Worm (Caenorhabditis elegans) whole organism, mixed stage, embryonic: Measurements from ENCODE around the gene eif-2Balpha.

Experiments used
- M03D4.4 ChIP-seq: sonication (generic microtip); optimal IDR thresholded peaks from 2 replicates; lab custom pipeline; 2017; ENCODE audit warnings: mild to moderate bottlenecking, missing genetic modification characterization, missing compliant biosample characterization
- bed-3 ChIP-seq: fragments of 200-800 bp; sonication (Bioruptor generic); optimal IDR thresholded peaks from 3 replicates; lab custom pipeline; 2018; ENCODE audit warnings: mild to moderate bottlenecking, missing genetic modification characterization, moderate library complexity, missing compliant biosample characterization
- blmp-1 ChIP-seq: fragments of 150-350 bp; optimal IDR thresholded peaks from 2 replicates; lab custom pipeline; 2014; ENCODE audit warnings: missing biosample characterization, missing genetic modification characterization
- ceh-39 ChIP-seq: fragments of 150-350 bp; optimal IDR thresholded peaks from 2 replicates; lab custom pipeline; 2014; ENCODE audit warnings: missing biosample characterization, missing genetic modification characterization
- ceh-43 ChIP-seq: fragments of 200-800 bp; sonication (Bioruptor generic); optimal IDR thresholded peaks from 2 replicates; lab custom pipeline; 2018; ENCODE audit warnings: mild to moderate bottlenecking, missing genetic modification characterization, moderate library complexity, missing compliant biosample characterization
- ceh-83 ChIP-seq: fragments of 200-800 bp; sonication (Bioruptor generic); optimal IDR thresholded peaks from 2 replicates; lab custom pipeline; 2018; ENCODE audit warnings: mild to moderate bottlenecking, missing genetic modification characterization, missing compliant biosample characterization
- ces-1 ChIP-seq: fragments of 150-350 bp; optimal IDR thresholded peaks from 2 replicates; lab custom pipeline; 2014; ENCODE audit warnings: missing biosample characterization, missing genetic modification reagents, missing genetic modification characterization
- cnd-1 ChIP-seq: fragments of 200-800 bp; sonication (Bioruptor generic); optimal IDR thresholded peaks from 2 replicates; lab custom pipeline; 2018; ENCODE audit warnings: mild to moderate bottlenecking, missing genetic modification characterization, missing compliant biosample characterization
- drap-1 ChIP-seq: fragments of 200-800 bp; sonication (Bioruptor generic); optimal IDR thresholded peaks from 3 replicates; lab custom pipeline; 2018; ENCODE audit warnings: mild to moderate bottlenecking, missing genetic modification characterization, missing compliant biosample characterization
- elt-1 ChIP-seq: sonication (generic microtip); optimal IDR thresholded peaks from 2 replicates; lab custom pipeline; 2017; ENCODE audit warnings: missing genetic modification characterization, mild to moderate bottlenecking, missing compliant biosample characterization, antibody characterized with exemption, moderate library complexity, borderline replicate concordance; ENCODE audit not compliant: insufficient read depth
- elt-3 ChIP-seq: fragments of 150-350 bp; optimal IDR thresholded peaks from 2 replicates; lab custom pipeline; 2014; ENCODE audit warnings: missing biosample characterization, missing genetic modification characterization
- ham-2 ChIP-seq: fragments of 200-800 bp; sonication (Bioruptor generic); optimal IDR thresholded peaks from 2 replicates; lab custom pipeline; 2018; ENCODE audit warnings: mild to moderate bottlenecking, missing genetic modification characterization, missing compliant biosample characterization
- hlh-1 ChIP-seq: fragments of 150-350 bp; optimal IDR thresholded peaks from 2 replicates; lab custom pipeline; 2014; ENCODE audit warnings: missing biosample characterization, missing genetic modification reagents, missing genetic modification characterization
- lin-13 ChIP-seq: fragments of 150-350 bp; optimal IDR thresholded peaks from 2 replicates; lab custom pipeline; 2014; ENCODE audit warnings: missing biosample characterization, missing genetic modification characterization
- lin-32 ChIP-seq: fragments of 200-800 bp; sonication (Bioruptor generic); optimal IDR thresholded peaks from 2 replicates; lab custom pipeline; 2018; ENCODE audit warnings: mild to moderate bottlenecking, missing genetic modification characterization, missing compliant biosample characterization
- mab-5 ChIP-seq: fragments of 150-350 bp; optimal IDR thresholded peaks from 2 replicates; lab custom pipeline; 2014; ENCODE audit warnings: missing biosample characterization, missing genetic modification characterization
- mep-1 ChIP-seq: fragments of 150-350 bp; optimal IDR thresholded peaks from 2 replicates; lab custom pipeline; 2017; ENCODE audit warnings: missing biosample characterization, missing genetic modification reagents, missing genetic modification characterization, inconsistent platforms
- mls-2 ChIP-seq: sonication (generic microtip); optimal IDR thresholded peaks from 2 replicates; lab custom pipeline; 2016; ENCODE audit warnings: mild to moderate bottlenecking, missing genetic modification characterization, moderate library complexity, missing compliant biosample characterization
- nhr-12 ChIP-seq: fragments of 150-350 bp; optimal IDR thresholded peaks from 2 replicates; lab custom pipeline; 2014; ENCODE audit warnings: missing biosample characterization, missing genetic modification characterization
- nhr-28 ChIP-seq: fragments of 150-350 bp; optimal IDR thresholded peaks from 2 replicates; lab custom pipeline; 2014; ENCODE audit warnings: missing biosample characterization, missing genetic modification characterization
- nhr-76 ChIP-seq: sonication (generic microtip); optimal IDR thresholded peaks from 2 replicates; lab custom pipeline; 2017; ENCODE audit warnings: missing biosample characterization, missing genetic modification characterization
- pha-4 ChIP-seq: fragments of 150-350 bp; optimal IDR thresholded peaks from 2 replicates; lab custom pipeline; 2018; ENCODE audit warnings: missing biosample characterization, missing genetic modification reagents, missing genetic modification characterization
- sem-2 ChIP-seq: fragments of 200-800 bp; sonication (Bioruptor generic); optimal IDR thresholded peaks from 2 replicates; lab custom pipeline; 2018; ENCODE audit warnings: mild to moderate bottlenecking, missing genetic modification characterization, missing compliant biosample characterization
- snpc-4 ChIP-seq: fragments of 150-350 bp; optimal IDR thresholded peaks from 2 replicates; lab custom pipeline; 2014; ENCODE audit warnings: missing biosample characterization, missing genetic modification characterization
- sptf-1 ChIP-seq: sonication (generic microtip); optimal IDR thresholded peaks from 2 replicates; lab custom pipeline; 2017; ENCODE audit warnings: mild to moderate bottlenecking, missing genetic modification characterization, moderate library complexity, missing compliant biosample characterization
- unc-39 ChIP-seq: fragments of 150-350 bp; optimal IDR thresholded peaks from 2 replicates; lab custom pipeline; 2014; ENCODE audit warnings: missing biosample characterization, missing genetic modification characterization
- unc-62 ChIP-seq: fragments of 150-350 bp; optimal IDR thresholded peaks from 2 replicates; lab custom pipeline; 2014; ENCODE audit warnings: missing biosample characterization, missing genetic modification reagents, missing genetic modification characterization
- zip-8 ChIP-seq: fragments of 150-350 bp; optimal IDR thresholded peaks from 2 replicates; lab custom pipeline; 2014; ENCODE audit warnings: missing biosample characterization, missing genetic modification characterization
- ztf-11 ChIP-seq: fragments of 150-350 bp; optimal IDR thresholded peaks from 2 replicates; lab custom pipeline; 2014; ENCODE audit warnings: missing biosample characterization, missing genetic modification characterization

eif-2Balpha gene

ce11 chrIII:9511055-9511520 is 31.8 kb upstream of the eif-2Balpha start, which contains the start of gene F55H2.5:
TSS of gene F55H2.5 (plus strand) at chrIII:9511470.
- no peak for TF ChIP-seq ztf-11 (tag; lab: Kevin White, UChicago)
- no peak for TF ChIP-seq snpc-4 (tag; lab: Kevin White, UChicago)
- no peak for TF ChIP-seq elt-1 (tag; lab: Kevin White, UChicago)
- TF ChIP-seq nhr-76 (tag; lab: Kevin White, UChicago), result no peak
- TF ChIP-seq mls-2 (tag; lab: Kevin White, UChicago), result no peak
- TF ChIP-seq lin-32 (GFP tag; lab: Kevin White, UChicago), result no peak
- no peak for TF ChIP-seq mab-5
- TF ChIP-seq unc-62 (GFP tag; lab: Kevin White, UChicago), result no peak
- TF ChIP-seq elt-3 (tag; lab: Kevin White, UChicago), result no peak

ce11 chrIII:9511660-9512059 is 31.3 kb upstream of the eif-2Balpha start:
- TF ChIP-seq drap-1 (GFP tag; lab: Kevin White, UChicago), result no peak
- TF ChIP-seq elt-3 (tag; lab: Kevin White, UChicago), result no peak
- no peak for TF ChIP-seq bed-3 (GFP tag; lab: Kevin White, UChicago)
- TF ChIP-seq zip-8 (tag; lab: Kevin White, UChicago), result no peak
- TF ChIP-seq mep-1 (tag; lab: Kevin White, UChicago), result no peak
- TF ChIP-seq nhr-28 (tag; lab: Kevin White, UChicago), result no peak
- no peak for TF ChIP-seq pha-4
- TF ChIP-seq snpc-4 (tag; lab: Kevin White, UChicago), result no peak
- TF ChIP-seq mab-5, result no peak
- no peak for TF ChIP-seq ceh-43 (GFP tag; lab: Kevin White, UChicago)
- TF ChIP-seq, all 35 proteins: peak for 0

- TF ChIP-seq lin-32 (GFP tag; lab: Kevin White, UChicago), result no peak
- no peak for TF ChIP-seq drap-1 (GFP tag; lab: Kevin White, UChicago)
- TF ChIP-seq sptf-1, result no peak
- no peak for TF ChIP-seq elt-3 (tag; lab: Kevin White, UChicago)
- TF ChIP-seq ces-1 (GFP tag; lab: Kevin White, UChicago), result no peak
- TF ChIP-seq mep-1 (tag; lab: Kevin White, UChicago), result no peak
- TF ChIP-seq ham-2 (GFP tag; lab: Kevin White, UChicago), result no peak
- TF ChIP-seq ceh-83 (GFP tag; lab: Kevin White, UChicago), result no peak
- no peak for TF ChIP-seq lin-13 (tag; lab: Kevin White, UChicago)
- no peak for TF ChIP-seq M03D4.4
- TF ChIP-seq elt-1 (tag; lab: Kevin White, UChicago), result no peak
- TF ChIP-seq unc-62 (GFP tag; lab: Kevin White, UChicago), result no peak
- TF ChIP-seq nhr-76 (tag; lab: Kevin White, UChicago), result no peak
- no peak for TF ChIP-seq blmp-1 (tag; lab: Kevin White, UChicago)
- no peak for TF ChIP-seq snpc-4 (tag; lab: Kevin White, UChicago)
Observed at ce11 chrIII:9513006-9513405, 29.9 kb upstream of the eif-2Balpha start.

- no peak for TF ChIP-seq ceh-39
- TF ChIP-seq cnd-1, result no peak
- no peak for TF ChIP-seq hlh-1 (tag; lab: Kevin White, UChicago)
- TF ChIP-seq zip-8 (tag; lab: Kevin White, UChicago), result no peak
- no peak for TF ChIP-seq unc-39 (tag; lab: Kevin White, UChicago)
- TF ChIP-seq M03D4.4, result no peak
- TF ChIP-seq ztf-11 (tag; lab: Kevin White, UChicago), result no peak
- no peak for TF ChIP-seq sem-2 (GFP tag; lab: Kevin White, UChicago)
- TF ChIP-seq elt-1 (tag; lab: Kevin White, UChicago), result no peak
- TF ChIP-seq ces-1 (GFP tag; lab: Kevin White, UChicago), result no peak
- no peak for TF ChIP-seq bed-3 (GFP tag; lab: Kevin White, UChicago)
- no peak for TF ChIP-seq elt-3 (tag; lab: Kevin White, UChicago)
- TF ChIP-seq lin-13 (tag; lab: Kevin White, UChicago), result no peak
- TF ChIP-seq ceh-83 (GFP tag; lab: Kevin White, UChicago), result no peak
- no peak for TF ChIP-seq mls-2 (tag; lab: Kevin White, UChicago)
- no peak for TF ChIP-seq mep-1 (tag; lab: Kevin White, UChicago)
- TF ChIP-seq drap-1 (GFP tag; lab: Kevin White, UChicago), result no peak
- no peak for TF ChIP-seq sptf-1
Observed at ce11 chrIII:9513569-9513968, 29.4 kb upstream of the eif-2Balpha start, which contains the start of gene F55H2.8. TSS of gene F55H2.8 (plus strand) at chrIII:9513869.

- TF ChIP-seq mab-5 (no peak), ceh-43 (GFP tag; lab: Kevin White, UChicago) (no peak), nhr-76 (tag; lab: Kevin White, UChicago) (no peak), sptf-1 (no peak), pha-4 (no peak), hlh-1 (tag; lab: Kevin White, UChicago) (no peak), nhr-12 (tag; lab: Kevin White, UChicago) (no peak), ztf-11 (tag; lab: Kevin White, UChicago) (no peak)
- TF ChIP-seq, all 35 proteins: peak for 0
Observed at ce11 chrIII:9516148-9516547, 26.8 kb upstream of the eif-2Balpha start, which contains the start of gene F55H2.7. TSS of gene F55H2.7 (minus strand) at chrIII:9516248.
